Fruit fly (Drosophila melanogaster) whole organism, embryonic: ENCODE measurements around the gene RpS5b.
A peak's percentile ranks its signal among the peaks of the same experiment; 100 is the strongest.

Experiments
- B-H1 ChIP-seq: fragments of 200-800 bp; sonication (Bioruptor generic); IDR thresholded peaks from 3 replicates; pipeline ENCODE4 v1.3.6; 2022; ENCODE audit warnings: missing biosample characterization, missing genetic modification characterization
- CG1024 ChIP-seq: fragments of 200-800 bp; sonication (Bioruptor generic); IDR thresholded peaks from 2 replicates; pipeline ENCODE4 v1.3.6; 2022; ENCODE audit warnings: missing biosample characterization, missing genetic modification characterization
- CG11723 ChIP-seq: fragments of 200-800 bp; sonication (Bioruptor generic); optimal IDR thresholded peaks from 2 replicates; lab custom pipeline; 2017; ENCODE audit warnings: missing biosample characterization, mild to moderate bottlenecking, missing genetic modification characterization
- CG1233 ChIP-seq: fragments of 200-800 bp; sonication (Bioruptor generic); optimal IDR thresholded peaks from 4 replicates; lab custom pipeline; 2018; ENCODE audit warnings: missing biosample characterization, mild to moderate bottlenecking, missing genetic modification characterization
- CG12744 ChIP-seq: fragments of 200-800 bp; sonication (Bioruptor generic); optimal IDR thresholded peaks from 2 replicates; lab custom pipeline; 2016; ENCODE audit warnings: missing biosample characterization, missing genetic modification characterization
- CG13424 ChIP-seq: fragments of 200-800 bp; sonication (Bioruptor generic); optimal IDR thresholded peaks from 2 replicates; lab custom pipeline; 2019; ENCODE audit warnings: missing biosample characterization, mild to moderate bottlenecking, missing genetic modification characterization, moderate library complexity
- CG16863 ChIP-seq: fragments of 200-800 bp; sonication (Bioruptor generic); optimal IDR thresholded peaks from 3 replicates; lab custom pipeline; 2016; ENCODE audit warnings: missing biosample characterization, missing genetic modification characterization
- CG17328 ChIP-seq: fragments of 200-800 bp; sonication (Bioruptor generic); IDR thresholded peaks from 2 replicates; pipeline ENCODE4 v1.3.6; 2022; ENCODE audit warnings: missing biosample characterization, missing genetic modification characterization
- CG18764 ChIP-seq: fragments of 200-800 bp; sonication (Bioruptor generic); optimal IDR thresholded peaks from 3 replicates; lab custom pipeline; 2016; ENCODE audit warnings: missing biosample characterization, missing genetic modification characterization
- CG2202 ChIP-seq: fragments of 200-800 bp; sonication (Bioruptor generic); optimal IDR thresholded peaks from 2 replicates; lab custom pipeline; 2018; ENCODE audit warnings: missing biosample characterization, mild to moderate bottlenecking, missing genetic modification characterization
- CG32767 ChIP-seq: fragments of 200-800 bp; sonication (Bioruptor generic); IDR thresholded peaks from 2 replicates; pipeline ENCODE4 v1.3.6; 2022; ENCODE audit warnings: missing biosample characterization, missing genetic modification characterization
- CG33213 ChIP-seq: fragments of 200-800 bp; sonication (Bioruptor generic); optimal IDR thresholded peaks from 3 replicates; lab custom pipeline; 2016; ENCODE audit warnings: missing biosample characterization, missing genetic modification characterization
- CG33557 ChIP-seq: fragments of 200-800 bp; sonication (Bioruptor generic); optimal IDR thresholded peaks from 2 replicates; lab custom pipeline; 2019; ENCODE audit warnings: missing biosample characterization, mild to moderate bottlenecking, missing genetic modification characterization, moderate library complexity
- CG3726 ChIP-seq: fragments of 200-800 bp; sonication (Bioruptor generic); IDR thresholded peaks from 3 replicates; pipeline ENCODE4, ENCODE4 v1.3.6; 2022; ENCODE audit warnings: missing biosample characterization, missing genetic modification characterization
- CG4404 ChIP-seq: fragments of 200-800 bp; sonication (Bioruptor generic); IDR thresholded peaks from 2 replicates; pipeline ENCODE4 v1.3.6; 2022; ENCODE audit warnings: missing biosample characterization, missing genetic modification characterization
- CG6654 ChIP-seq: fragments of 200-800 bp; sonication (Bioruptor generic); optimal IDR thresholded peaks from 2 replicates; lab custom pipeline; 2017; ENCODE audit warnings: missing biosample characterization, mild to moderate bottlenecking, missing genetic modification characterization
- CG6683 ChIP-seq: fragments of 200-800 bp; sonication (Bioruptor generic); optimal IDR thresholded peaks from 2 replicates; lab custom pipeline; 2017; ENCODE audit warnings: missing biosample characterization, mild to moderate bottlenecking, missing genetic modification characterization, missing genetic modification reagents
- CG9797 ChIP-seq: fragments of 200-800 bp; sonication (Bioruptor generic); optimal IDR thresholded peaks from 3 replicates; lab custom pipeline; 2018; ENCODE audit warnings: missing biosample characterization, mild to moderate bottlenecking, missing genetic modification characterization
- Doc3 ChIP-seq: fragments of 200-800 bp; sonication (Bioruptor generic); IDR thresholded peaks from 3 replicates; pipeline ENCODE4 v1.3.6; 2022; ENCODE audit warnings: missing biosample characterization, missing genetic modification characterization; ENCODE audit not compliant: partially characterized antibody
- Hr3 ChIP-seq: fragments of 200-800 bp; sonication (Bioruptor generic); optimal IDR thresholded peaks from 3 replicates; lab custom pipeline; 2016; ENCODE audit warnings: missing biosample characterization, missing genetic modification characterization
- Hsf ChIP-seq: fragments of 200-800 bp; sonication (Bioruptor generic); optimal IDR thresholded peaks from 3 replicates; lab custom pipeline; 2016; ENCODE audit warnings: missing biosample characterization, missing genetic modification characterization
- MBD-R2 ChIP-seq: fragments of 200-800 bp; sonication (Bioruptor generic); IDR thresholded peaks from 2 replicates; pipeline ENCODE4 v1.3.6; 2022; ENCODE audit warnings: missing biosample characterization, missing genetic modification characterization
- Mad ChIP-seq: fragments of 200-800 bp; sonication (Bioruptor generic); optimal IDR thresholded peaks from 2 replicates; lab custom pipeline; 2016; ENCODE audit warnings: missing biosample characterization, missing genetic modification characterization
- Meics ChIP-seq: fragments of 200-800 bp; sonication (Bioruptor generic); optimal IDR thresholded peaks from 2 replicates; lab custom pipeline; 2017; ENCODE audit warnings: missing biosample characterization, mild to moderate bottlenecking, missing genetic modification characterization
- NFAT ChIP-seq: fragments of 200-800 bp; sonication (Bioruptor generic); IDR thresholded peaks from 2 replicates; pipeline ENCODE4 v1.3.6; 2022; ENCODE audit warnings: missing biosample characterization, missing genetic modification characterization
- Oaz ChIP-seq: fragments of 200-800 bp; sonication (Bioruptor generic); IDR thresholded peaks from 2 replicates; pipeline ENCODE4 v1.3.6; 2022; ENCODE audit warnings: missing biosample characterization, missing genetic modification characterization
- Ravus ChIP-seq: fragments of 200-800 bp; sonication (Bioruptor generic); IDR thresholded peaks from 2 replicates; pipeline ENCODE4 v1.3.6; 2022; ENCODE audit warnings: missing biosample characterization, missing genetic modification characterization
- Scr ChIP-seq: fragments of 200-800 bp; sonication (Bioruptor generic); IDR thresholded peaks from 2 replicates; pipeline ENCODE4 v1.3.6; 2022; ENCODE audit warnings: missing biosample characterization, missing genetic modification characterization; ENCODE audit not compliant: partially characterized antibody
- Sin3A ChIP-seq: fragments of >200 bp; optimal IDR thresholded peaks from 2 replicates; lab custom pipeline; 2018
- ac ChIP-seq: fragments of 200-800 bp; sonication (Bioruptor generic); optimal IDR thresholded peaks from 3 replicates; lab custom pipeline; 2017; ENCODE audit warnings: missing biosample characterization, mild to moderate bottlenecking, missing genetic modification characterization
- ase ChIP-seq: fragments of 200-800 bp; sonication (Bioruptor generic); IDR thresholded peaks from 3 replicates; pipeline ENCODE4 v1.3.6; 2022; ENCODE audit warnings: missing biosample characterization, missing genetic modification characterization
- chn ChIP-seq: fragments of 200-800 bp; sonication (Bioruptor generic); optimal IDR thresholded peaks from 2 replicates; lab custom pipeline; 2016; ENCODE audit warnings: missing biosample characterization, missing genetic modification characterization
- ci ChIP-seq: fragments of 200-800 bp; sonication (Bioruptor generic); IDR thresholded peaks from 3 replicates; pipeline ENCODE4 v1.3.6; 2022; ENCODE audit warnings: missing biosample characterization, missing genetic modification characterization
- danr ChIP-seq: fragments of 200-800 bp; sonication (Bioruptor generic); IDR thresholded peaks from 2 replicates; pipeline ENCODE4 v1.3.6; 2022; ENCODE audit warnings: missing biosample characterization, missing genetic modification characterization
- dimm ChIP-seq: fragments of 200-800 bp; sonication (Bioruptor generic); IDR thresholded peaks from 2 replicates; pipeline ENCODE4 v1.3.6; 2022; ENCODE audit warnings: missing biosample characterization, missing genetic modification characterization
- dysf ChIP-seq: fragments of 200-800 bp; sonication (Bioruptor generic); IDR thresholded peaks from 3 replicates; pipeline ENCODE4 v1.3.6; 2022; ENCODE audit warnings: missing biosample characterization, missing genetic modification characterization
- gcm ChIP-seq: fragments of 200-800 bp; sonication (Bioruptor generic); optimal IDR thresholded peaks from 2 replicates; lab custom pipeline; 2019; ENCODE audit warnings: missing biosample characterization, mild to moderate bottlenecking, missing genetic modification characterization, moderate library complexity
- gfzf ChIP-seq: fragments of 200-800 bp; sonication (Bioruptor generic); optimal IDR thresholded peaks from 2 replicates; lab custom pipeline; 2016; ENCODE audit warnings: missing biosample characterization, mild to moderate bottlenecking, missing genetic modification characterization, moderate library complexity
- hth ChIP-seq: fragments of >200 bp; optimal IDR thresholded peaks from 2 replicates; lab custom pipeline; 2017; ENCODE audit warnings: inconsistent platforms
- inv ChIP-seq: fragments of 200-800 bp; sonication (Bioruptor generic); IDR thresholded peaks from 2 replicates; pipeline ENCODE4 v1.3.6; 2022; ENCODE audit warnings: missing biosample characterization, missing genetic modification characterization; ENCODE audit not compliant: partially characterized antibody
- kay ChIP-seq: fragments of 200-800 bp; sonication (Bioruptor generic); optimal IDR thresholded peaks from 2 replicates; lab custom pipeline; 2016; ENCODE audit warnings: missing biosample characterization, missing genetic modification characterization
- pb ChIP-seq: fragments of 200-800 bp; sonication (Bioruptor generic); optimal IDR thresholded peaks from 3 replicates; lab custom pipeline; 2016; ENCODE audit warnings: missing biosample characterization, missing genetic modification characterization
- pita ChIP-seq: fragments of 200-800 bp; sonication (Bioruptor generic); optimal IDR thresholded peaks from 2 replicates; lab custom pipeline; 2017; ENCODE audit warnings: missing biosample characterization, mild to moderate bottlenecking, missing genetic modification characterization
- sens ChIP-seq: fragments of 200-800 bp; sonication (Bioruptor generic); peaks from one replicate; lab custom pipeline; 2016; ENCODE audit warnings: missing biosample characterization, missing genetic modification characterization
- sima ChIP-seq: fragments of 200-800 bp; sonication (Bioruptor generic); optimal IDR thresholded peaks from 2 replicates; lab custom pipeline; 2016; ENCODE audit warnings: missing biosample characterization, missing genetic modification characterization
- ssp ChIP-seq: fragments of 200-800 bp; sonication (Bioruptor generic); IDR thresholded peaks from 2 replicates; pipeline ENCODE4 v1.3.6; 2022; ENCODE audit warnings: missing biosample characterization, missing genetic modification characterization
- tll ChIP-seq, 2 experiments: fragments of 200-800 bp in 1 of 2; fragments of >200 bp in 1 of 2; sonication (Bioruptor generic) in 1 of 2; optimal IDR thresholded peaks; 2 replicates each; lab custom pipeline; 2017 to 2019; ENCODE audit warnings: missing biosample characterization in 2 of 2, missing genetic modification characterization in 2 of 2, mild to moderate bottlenecking in 1 of 2, moderate library complexity in 1 of 2
- zf30C ChIP-seq: fragments of 200-800 bp; sonication (Bioruptor generic); optimal IDR thresholded peaks from 3 replicates; lab custom pipeline; 2018; ENCODE audit warnings: missing biosample characterization, mild to moderate bottlenecking, missing genetic modification characterization

RpS5b gene

DNA sequence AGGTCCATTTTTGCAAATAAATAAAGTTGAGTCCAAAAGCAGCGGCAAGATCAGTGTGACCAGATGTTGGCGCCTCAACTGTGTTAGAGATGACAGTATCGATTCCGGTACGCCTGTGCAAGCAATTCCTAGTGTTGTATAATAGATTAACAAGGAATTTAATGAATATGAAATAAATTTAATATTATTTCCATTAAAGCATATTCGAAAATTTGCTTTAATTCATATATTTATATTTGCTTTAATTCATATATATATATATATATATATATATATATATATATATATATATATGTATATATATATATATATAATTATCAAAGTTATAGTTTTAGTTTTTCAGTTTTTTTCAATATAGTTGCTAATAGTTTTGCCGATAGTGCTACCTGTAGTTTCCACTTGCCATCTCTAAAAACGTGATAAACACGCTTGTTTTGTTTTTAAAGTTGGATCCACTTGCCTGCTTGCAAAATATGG lies 3.0 kb downstream of the RpS5b start, which contains the start of the genes Nup93-2 and CG3817 (continued):
- TF ChIP-seq ssp (GFP tag; lab: Robert Waterston, UW) = peak; percentile 73
- TF ChIP-seq sens (GFP tag; lab: Kevin White, UChicago) = peak; percentile 89
- TF ChIP-seq, all 482 proteins: peak for 230

DNA sequence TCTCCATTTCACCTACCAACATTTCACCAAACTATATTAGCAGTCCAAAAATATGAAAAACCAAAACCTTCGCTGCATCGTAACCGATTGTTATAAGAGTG lies 6.7 kb downstream of the RpS5b start, which contains the start of gene CG14860:
Gene CG14860 (plus strand): TSS at position 2 of the 101 bp plus-strand sequence.
- peak; percentile 3; the same call in 1 of the 2 replicates for TF ChIP-seq MBD-R2 (GFP tag; lab: Robert Waterston, UW)
- TF ChIP-seq kay (GFP tag; lab: Kevin White, UChicago) = no peak
- no peak for TF ChIP-seq CG4404 (GFP tag; lab: Robert Waterston, UW)
- no peak for TF ChIP-seq Mad
- TF ChIP-seq CG33213 (GFP tag; lab: Kevin White, UChicago) = no peak
- TF ChIP-seq ase (GFP tag; lab: Robert Waterston, UW) = no peak
- TF ChIP-seq Sin3A = peak; percentile 20
- TF ChIP-seq B-H1 (GFP tag; lab: Robert Waterston, UW) = no peak
- no peak for TF ChIP-seq sima (GFP tag; lab: Kevin White, UChicago)
- TF ChIP-seq CG32767 (GFP tag; lab: Robert Waterston, UW) = no peak
- no peak for TF ChIP-seq CG17328
- peak; percentile 11 for TF ChIP-seq pita (GFP tag; lab: Kevin White, UChicago)
- TF ChIP-seq CG33557 (GFP tag; lab: Kevin White, UChicago) = no peak
- TF ChIP-seq tll (GFP tag; optimal IDR thresholded peaks at IDR 0.05; lab: Kevin White, UChicago) = no peak
- TF ChIP-seq CG3726 (GFP tag; lab: Robert Waterston, UW) = no peak
- no peak for TF ChIP-seq CG18764 (GFP tag; lab: Kevin White, UChicago)
- no peak for TF ChIP-seq pb
- peak; percentile 5 for TF ChIP-seq gfzf (GFP tag; lab: Kevin White, UChicago)
- TF ChIP-seq ac (GFP tag; lab: Kevin White, UChicago) = no peak

DNA sequence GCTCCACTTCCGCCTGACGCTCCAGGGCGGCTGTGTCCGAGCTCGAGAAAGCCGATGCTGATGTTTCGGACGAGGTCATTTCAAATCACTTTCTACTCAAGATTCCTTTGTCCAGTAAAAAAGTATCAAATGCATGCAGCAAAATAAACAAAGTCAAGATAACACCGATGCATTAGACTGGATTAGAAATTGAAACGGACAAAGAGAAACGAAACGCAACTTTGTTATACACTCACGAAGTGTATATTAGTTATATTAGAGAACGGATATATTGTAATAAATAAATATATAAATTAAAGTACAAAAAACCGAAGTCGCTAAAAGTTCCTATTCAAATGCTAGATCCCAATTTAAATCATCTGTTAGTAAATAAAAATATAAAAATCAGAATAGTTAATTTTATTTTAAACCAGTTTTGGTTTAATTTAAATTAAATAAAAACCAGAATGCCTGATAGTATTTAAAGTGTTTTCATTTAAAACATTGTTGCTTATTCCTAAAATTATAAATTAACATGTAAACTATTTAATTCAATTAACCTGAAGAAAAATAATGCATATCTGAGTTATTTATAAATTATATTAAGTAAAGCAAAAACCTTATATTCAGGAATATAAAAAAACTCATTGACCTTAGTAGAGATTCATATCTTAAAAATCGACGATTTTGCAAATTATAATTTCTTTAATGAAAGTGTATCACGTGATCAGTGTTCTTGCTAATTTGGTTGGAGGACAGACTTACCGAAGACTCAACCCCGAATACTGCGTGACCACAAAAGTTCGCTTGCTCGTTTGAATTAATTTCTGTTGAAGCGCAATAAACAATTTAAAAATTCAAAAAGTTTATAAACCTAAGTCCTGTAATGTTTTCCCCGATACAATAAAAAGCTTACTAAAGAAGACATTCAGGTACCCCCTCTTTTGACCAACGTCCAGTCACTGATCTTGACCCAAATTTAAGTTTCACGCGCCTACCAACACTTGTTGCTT lies 7.3 kb downstream of the RpS5b start, which contains the start of gene Dph2:
Gene Dph2 (minus strand): TSS at position 164 of the 992 bp plus-strand sequence.
- no peak for TF ChIP-seq CG6654 (GFP tag; lab: Kevin White, UChicago)
- TF ChIP-seq CG13424 (tag; lab: Kevin White, UChicago) = peak; percentile 82
- TF ChIP-seq gcm (GFP tag; lab: Kevin White, UChicago) = peak; percentile 83
- no peak for TF ChIP-seq hth (lab: Kevin White, UChicago)
- TF ChIP-seq CG6683 (GFP tag; lab: Kevin White, UChicago) = peak; percentile 39
- TF ChIP-seq CG1024 = peak; percentile 90
- TF ChIP-seq NFAT (GFP tag; lab: Robert Waterston, UW) = peak; percentile 81
- TF ChIP-seq ci (GFP tag; lab: Robert Waterston, UW) = peak; percentile 75
- TF ChIP-seq zf30C (GFP tag; lab: Kevin White, UChicago) = peak; percentile 48
- TF ChIP-seq CG2202 (tag; lab: Kevin White, UChicago) = peak; percentile 29
- peak; percentile 44 for TF ChIP-seq Ravus (GFP tag; lab: Robert Waterston, UW)
- peak; percentile 84 for TF ChIP-seq Hr3 (GFP tag; lab: Kevin White, UChicago)
- TF ChIP-seq CG9797 (GFP tag; lab: Kevin White, UChicago) = no peak
- TF ChIP-seq Oaz (GFP tag; lab: Robert Waterston, UW) = peak; percentile 66
- TF ChIP-seq Doc3 (GFP tag; lab: Robert Waterston, UW) = no peak
- TF ChIP-seq Hsf (GFP tag; lab: Kevin White, UChicago) = peak; percentile 45
- TF ChIP-seq Meics = peak; percentile 80
- TF ChIP-seq CG12744 (GFP tag; lab: Kevin White, UChicago) = no peak
- peak; percentile 67 for TF ChIP-seq MBD-R2 (GFP tag; lab: Robert Waterston, UW)
- peak; percentile 75; the same call in 2 of the 3 replicates for TF ChIP-seq dysf (GFP tag; lab: Robert Waterston, UW)
- peak; percentile 54; the same call in 1 of the 2 replicates for TF ChIP-seq dimm (GFP tag; lab: Robert Waterston, UW)
- no peak for TF ChIP-seq inv (GFP tag; lab: Robert Waterston, UW)
- TF ChIP-seq CG11723 (GFP tag; lab: Kevin White, UChicago) = peak; percentile 11
- peak; percentile 35 for TF ChIP-seq Scr (GFP tag; lab: Robert Waterston, UW)
- TF ChIP-seq CG16863 = peak; percentile 11
- TF ChIP-seq chn = peak; percentile 9
- TF ChIP-seq danr (GFP tag; lab: Robert Waterston, UW) = peak; percentile 47; the same call in 1 of the 2 replicates
- TF ChIP-seq CG1233 (GFP tag; lab: Kevin White, UChicago) = peak; percentile 59
